Fruit fly (Drosophila melanogaster) whole organism, embryonic: Measurements from ENCODE around the gene CG7715.
A peak's percentile ranks its signal among the peaks of the same experiment; 100 is the strongest.

Experiments used
- ATbp ChIP-seq: fragments of 200-800 bp; sonication (Bioruptor generic); optimal IDR thresholded peaks from 2 replicates; lab custom pipeline; 2017; ENCODE audit warnings: missing biosample characterization, mild to moderate bottlenecking, missing genetic modification characterization, missing genetic modification reagents
- Ada2b ChIP-seq: fragments of 200-800 bp; sonication (Bioruptor generic); IDR thresholded peaks from 2 replicates; pipeline ENCODE4 v1.3.6; 2022; ENCODE audit warnings: missing biosample characterization, missing genetic modification characterization
- Antp ChIP-seq: fragments of 200-800 bp; sonication (Bioruptor generic); optimal IDR thresholded peaks from 3 replicates; lab custom pipeline; 2016; ENCODE audit warnings: missing biosample characterization, missing genetic modification characterization
- BtbVII ChIP-seq: fragments of 200-800 bp; sonication (Bioruptor generic); optimal IDR thresholded peaks from 3 replicates; lab custom pipeline; 2017; ENCODE audit warnings: missing biosample characterization, mild to moderate bottlenecking, missing genetic modification characterization
- CG12299 ChIP-seq: fragments of 200-800 bp; sonication (Bioruptor generic); optimal IDR thresholded peaks from 2 replicates; lab custom pipeline; 2018; ENCODE audit warnings: missing biosample characterization, mild to moderate bottlenecking, missing genetic modification characterization
- CG13296 ChIP-seq: fragments of 200-800 bp; sonication (Bioruptor generic); optimal IDR thresholded peaks from 3 replicates; lab custom pipeline; 2018; ENCODE audit warnings: missing biosample characterization, mild to moderate bottlenecking, missing genetic modification characterization
- CG13424 ChIP-seq: fragments of 200-800 bp; sonication (Bioruptor generic); optimal IDR thresholded peaks from 2 replicates; lab custom pipeline; 2019; ENCODE audit warnings: missing biosample characterization, mild to moderate bottlenecking, missing genetic modification characterization, moderate library complexity
- CG17829 ChIP-seq: fragments of 200-800 bp; optimal IDR thresholded peaks from 2 replicates; lab custom pipeline; 2019; ENCODE audit warnings: missing biosample characterization, mild to moderate bottlenecking, missing genetic modification characterization, moderate library complexity
- CG18599 ChIP-seq: fragments of 200-800 bp; sonication (Bioruptor generic); optimal IDR thresholded peaks from 3 replicates; lab custom pipeline; 2017; ENCODE audit warnings: missing biosample characterization, missing genetic modification characterization, mild to moderate bottlenecking, moderate library complexity, missing genetic modification reagents
- CG2120 ChIP-seq: fragments of 200-800 bp; sonication (Bioruptor generic); optimal IDR thresholded peaks from 3 replicates; lab custom pipeline; 2016; ENCODE audit warnings: missing biosample characterization, missing genetic modification characterization
- CG2889 ChIP-seq: fragments of 200-800 bp; sonication (Bioruptor generic); IDR thresholded peaks from 3 replicates; pipeline ENCODE4 v1.3.6; 2022; ENCODE audit warnings: missing biosample characterization, missing genetic modification characterization
- CG30020 ChIP-seq: fragments of 200-800 bp; optimal IDR thresholded peaks from 2 replicates; lab custom pipeline; 2019; ENCODE audit warnings: missing biosample characterization, mild to moderate bottlenecking, missing genetic modification characterization, moderate library complexity
- CG4328 ChIP-seq: fragments of 200-800 bp; sonication (Bioruptor generic); optimal IDR thresholded peaks from 3 replicates; lab custom pipeline; 2017; ENCODE audit warnings: missing biosample characterization, missing genetic modification reagents, missing genetic modification characterization
- CG4617 ChIP-seq: fragments of 200-800 bp; sonication (Bioruptor generic); optimal IDR thresholded peaks from 3 replicates; lab custom pipeline; 2016; ENCODE audit warnings: missing biosample characterization, missing genetic modification characterization, borderline replicate concordance
- CG5245 ChIP-seq: fragments of 200-800 bp; sonication (Bioruptor generic); optimal IDR thresholded peaks from 3 replicates; lab custom pipeline; 2016; ENCODE audit warnings: missing biosample characterization, missing genetic modification characterization
- CG6654 ChIP-seq: fragments of 200-800 bp; sonication (Bioruptor generic); optimal IDR thresholded peaks from 2 replicates; lab custom pipeline; 2017; ENCODE audit warnings: missing biosample characterization, mild to moderate bottlenecking, missing genetic modification characterization
- CG7928 ChIP-seq: fragments of 200-800 bp; sonication (Bioruptor generic); optimal IDR thresholded peaks from 2 replicates; lab custom pipeline; 2017; ENCODE audit warnings: missing biosample characterization, mild to moderate bottlenecking, missing genetic modification characterization
- CG8281 ChIP-seq: fragments of 200-800 bp; sonication (Bioruptor generic); optimal IDR thresholded peaks from 2 replicates; lab custom pipeline; 2018; ENCODE audit warnings: missing biosample characterization, mild to moderate bottlenecking, missing genetic modification characterization, moderate library complexity
- CG8478 ChIP-seq: fragments of >200 bp; optimal IDR thresholded peaks from 2 replicates; lab custom pipeline; 2018
- D ChIP-seq, 2 experiments: fragments of 200-800 bp in 1 of 2; fragments of >200 bp in 1 of 2; sonication (Bioruptor generic) in 1 of 2; optimal IDR thresholded peaks; 2 replicates in 1 of 2; 3 replicates in 1 of 2; lab custom pipeline; 2017; ENCODE audit warnings: mild to moderate bottlenecking in 1 of 2, missing biosample characterization in 1 of 2, missing genetic modification characterization in 1 of 2, missing genetic modification reagents in 1 of 2
- Max ChIP-seq: fragments of 200-800 bp; sonication (Bioruptor generic); optimal IDR thresholded peaks from 2 replicates; lab custom pipeline; 2016; ENCODE audit warnings: missing biosample characterization, mild to moderate bottlenecking, missing genetic modification characterization
- NC2α ChIP-seq: fragments of 200-800 bp; sonication (Bioruptor generic); optimal IDR thresholded peaks from 2 replicates; lab custom pipeline; 2016; ENCODE audit warnings: missing biosample characterization, missing genetic modification characterization
- Neu2 ChIP-seq: fragments of 200-800 bp; sonication (Bioruptor generic); optimal IDR thresholded peaks from 3 replicates; lab custom pipeline; 2016; ENCODE audit warnings: missing biosample characterization, missing genetic modification characterization, borderline replicate concordance
- Rx ChIP-seq: fragments of 200-800 bp; sonication (Bioruptor generic); IDR thresholded peaks from 2 replicates; pipeline ENCODE4 v1.3.6; 2022; ENCODE audit warnings: missing biosample characterization, missing genetic modification characterization
- Six4 ChIP-seq: fragments of 200-800 bp; sonication (Bioruptor generic); optimal IDR thresholded peaks from 2 replicates; lab custom pipeline; 2016; ENCODE audit warnings: missing biosample characterization, missing genetic modification characterization
- Sox102F ChIP-seq: fragments of 200-800 bp; sonication (Bioruptor generic); optimal IDR thresholded peaks from 2 replicates; lab custom pipeline; 2018; ENCODE audit warnings: missing biosample characterization, mild to moderate bottlenecking, missing genetic modification characterization, moderate library complexity
- Stat92E ChIP-seq, 3 experiments: fragments of >200 bp in 2 of 3; fragments of 200-800 bp in 1 of 3; sonication (Bioruptor generic) in 1 of 3; optimal IDR thresholded peaks; 2 replicates each; lab custom pipeline; 2017 to 2019; ENCODE audit warnings: missing biosample characterization in 3 of 3, missing genetic modification characterization in 3 of 3, mild to moderate bottlenecking in 1 of 3, moderate library complexity in 1 of 3
- cad ChIP-seq: fragments of >200 bp; optimal IDR thresholded peaks from 2 replicates; lab custom pipeline; 2017; ENCODE audit warnings: missing biosample characterization, missing genetic modification characterization
- cas ChIP-seq: fragments of 200-800 bp; sonication (Bioruptor generic); IDR thresholded peaks from 2 replicates; pipeline ENCODE4 v1.3.6; 2022; ENCODE audit warnings: missing biosample characterization, missing genetic modification characterization
- cg ChIP-seq: fragments of 200-800 bp; sonication (Bioruptor generic); optimal IDR thresholded peaks from 3 replicates; lab custom pipeline; 2019; ENCODE audit warnings: missing biosample characterization, mild to moderate bottlenecking, missing genetic modification characterization, moderate library complexity
- ci ChIP-seq: fragments of 200-800 bp; sonication (Bioruptor generic); IDR thresholded peaks from 3 replicates; pipeline ENCODE4 v1.3.6; 2022; ENCODE audit warnings: missing biosample characterization, missing genetic modification characterization
- cwo ChIP-seq: fragments of 200-800 bp; sonication (Bioruptor generic); optimal IDR thresholded peaks from 3 replicates; lab custom pipeline; 2017; ENCODE audit warnings: missing biosample characterization, missing genetic modification characterization, mild to moderate bottlenecking, moderate library complexity, missing genetic modification reagents
- en ChIP-seq: fragments of 200-800 bp; sonication (Bioruptor generic); optimal IDR thresholded peaks from 2 replicates; lab custom pipeline; 2016; ENCODE audit warnings: missing biosample characterization, missing genetic modification characterization
- gsb ChIP-seq: fragments of 200-800 bp; sonication (Bioruptor generic); IDR thresholded peaks from 2 replicates; pipeline ENCODE4 v1.3.6; 2022; ENCODE audit warnings: missing biosample characterization, missing genetic modification characterization
- hkb ChIP-seq, 2 experiments: fragments of 200-800 bp in 1 of 2; fragments of >200 bp in 1 of 2; sonication (Bioruptor generic) in 1 of 2; IDR thresholded peaks in 1 of 2; optimal IDR thresholded peaks in 1 of 2; 2 replicates each; pipeline versions ENCODE4 v1.3.6 to Lab custom; 2017 to 2022; ENCODE audit warnings: missing biosample characterization in 1 of 2, missing genetic modification characterization in 1 of 2
- ind ChIP-seq: fragments of 200-800 bp; sonication (Bioruptor generic); optimal IDR thresholded peaks from 3 replicates; lab custom pipeline; 2016; ENCODE audit warnings: missing biosample characterization, missing genetic modification characterization
- ken ChIP-seq: fragments of 200-800 bp; sonication (Bioruptor generic); IDR thresholded peaks from 3 replicates; pipeline ENCODE4 v1.3.6; 2022; ENCODE audit warnings: missing biosample characterization, missing genetic modification characterization
- kni ChIP-seq: fragments of 200-800 bp; sonication (Bioruptor generic); optimal IDR thresholded peaks from 3 replicates; lab custom pipeline; 2017; ENCODE audit warnings: mild to moderate bottlenecking, missing biosample characterization, missing genetic modification reagents, missing genetic modification characterization
- org-1 ChIP-seq: fragments of 200-800 bp; sonication (Bioruptor generic); optimal IDR thresholded peaks from 2 replicates; lab custom pipeline; 2017; ENCODE audit warnings: missing biosample characterization, missing genetic modification characterization
- pho ChIP-seq: fragments of 200-800 bp; sonication (Bioruptor generic); optimal IDR thresholded peaks from 2 replicates; lab custom pipeline; 2016; ENCODE audit warnings: missing biosample characterization, missing genetic modification characterization
- phol ChIP-seq: fragments of 200-800 bp; sonication (Bioruptor generic); optimal IDR thresholded peaks from 3 replicates; lab custom pipeline; 2018; ENCODE audit warnings: missing biosample characterization, mild to moderate bottlenecking, missing genetic modification characterization, moderate library complexity
- ro ChIP-seq: fragments of 200-800 bp; sonication (Bioruptor generic); IDR thresholded peaks from 2 replicates; pipeline ENCODE4 v1.3.6; 2022; ENCODE audit warnings: missing biosample characterization, missing genetic modification characterization
- tio ChIP-seq: fragments of 200-800 bp; sonication (Bioruptor generic); optimal IDR thresholded peaks from 2 replicates; lab custom pipeline; 2017; ENCODE audit warnings: missing biosample characterization, missing genetic modification characterization, inconsistent platforms
- unc-4 ChIP-seq: fragments of 200-800 bp; sonication (Bioruptor generic); IDR thresholded peaks from 2 replicates; pipeline ENCODE4 v1.3.6; 2022; ENCODE audit warnings: missing biosample characterization, missing genetic modification characterization; ENCODE audit not compliant: partially characterized antibody
- unpg ChIP-seq: fragments of 200-800 bp; sonication (Bioruptor generic); optimal IDR thresholded peaks from 3 replicates; lab custom pipeline; 2018; ENCODE audit warnings: missing biosample characterization, mild to moderate bottlenecking, missing genetic modification characterization, moderate library complexity
- vnd ChIP-seq: fragments of 200-800 bp; sonication (Bioruptor generic); IDR thresholded peaks from 3 replicates; pipeline ENCODE4 v1.3.6; 2022; ENCODE audit warnings: missing biosample characterization, missing genetic modification characterization; ENCODE audit not compliant: partially characterized antibody
- vvl ChIP-seq: fragments of 200-800 bp; sonication (Bioruptor generic); IDR thresholded peaks from 2 replicates; pipeline ENCODE4 v1.3.6; 2022; ENCODE audit warnings: missing biosample characterization, missing genetic modification characterization
- zen2 ChIP-seq: fragments of 200-800 bp; sonication (Bioruptor generic); IDR thresholded peaks from 3 replicates; pipeline ENCODE4 v1.3.6; 2022; ENCODE audit warnings: missing biosample characterization, missing genetic modification characterization; ENCODE audit not compliant: partially characterized antibody

CG7715 gene

DNA sequence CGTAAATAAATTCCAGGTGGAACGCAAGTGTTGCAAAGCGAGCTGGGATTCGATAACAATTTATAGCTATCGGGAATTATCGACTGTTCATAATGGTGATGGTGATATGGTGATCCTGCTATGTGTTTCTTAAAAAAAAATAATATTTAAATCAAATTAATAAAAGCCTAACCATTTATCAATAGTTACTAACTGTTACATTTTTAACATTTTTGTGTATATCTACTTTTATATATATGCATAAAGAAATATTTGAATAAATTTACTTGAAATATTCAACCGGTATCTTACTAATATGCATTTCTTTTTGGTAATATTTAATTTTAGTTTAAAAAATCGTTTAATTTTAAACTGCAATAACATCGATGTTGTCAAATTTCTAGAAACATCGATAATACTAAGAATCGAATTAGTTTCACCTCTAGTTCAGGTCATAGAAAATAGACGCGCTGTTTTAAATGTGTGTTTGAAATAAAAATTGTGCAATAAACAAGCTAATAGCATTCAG, 17.7 kb upstream of the CG7715 start, which contains the start of the genes PGS1 and gwl (continued):
- TF ChIP-seq CG5245 (peak; percentile 31), D (optimal IDR thresholded peaks at IDR 0.05; lab: Kevin White, UChicago) (no peak), D (GFP tag; optimal IDR thresholded peaks at IDR 0.05; lab: Kevin White, UChicago) (peak; percentile 1), Rx (GFP tag; lab: Robert Waterston, UW) (peak; percentile 46; the same call in 1 of the 2 replicates), unc-4 (GFP tag; lab: Robert Waterston, UW) (peak; percentile 69), phol (peak; percentile 86), pho (GFP tag; lab: Kevin White, UChicago) (peak; percentile 68), CG7928 (GFP tag; lab: Kevin White, UChicago) (no peak), NC2α (GFP tag; lab: Kevin White, UChicago) (no peak), Antp (GFP tag; lab: Kevin White, UChicago) (peak; percentile 13), unpg (GFP tag; lab: Kevin White, UChicago) (no peak), vnd (0 out of 3 replicates have a peak, but pooled peaks have one; percentile 35), CG4328 (GFP tag; lab: Kevin White, UChicago) (peak; percentile 52), ro (GFP tag; lab: Robert Waterston, UW) (peak; percentile 58; the same call in 1 of the 2 replicates), CG6654 (GFP tag; lab: Kevin White, UChicago) (no peak), CG13296 (GFP tag; lab: Kevin White, UChicago) (peak; percentile 45), kni (GFP tag; lab: Kevin White, UChicago) (no peak), ken (GFP tag; lab: Robert Waterston, UW) (peak; percentile 53; the same call in 2 of the 3 replicates), gsb (GFP tag; lab: Robert Waterston, UW) (peak; percentile 41; the same call in 1 of the 2 replicates), CG18599 (GFP tag; lab: Kevin White, UChicago) (no peak), CG8281 (tag; lab: Kevin White, UChicago) (no peak), Neu2 (GFP tag; lab: Kevin White, UChicago) (no peak), ci (0 out of 3 replicates have a peak, but pooled peaks have one; percentile 37), CG2120 (peak; percentile 84), CG30020 (tag; lab: Kevin White, UChicago) (peak; percentile 67), cg (GFP tag; lab: Kevin White, UChicago) (no peak), org-1 (no peak), Sox102F (GFP tag; lab: Kevin White, UChicago) (peak; percentile 85), BtbVII (GFP tag; lab: Kevin White, UChicago) (no peak), CG8478 (lab: Kevin White, UChicago) (no peak), cwo (peak; percentile 35), Stat92E (GFP tag; optimal IDR thresholded peaks at IDR 0.05; lab: Kevin White, UChicago) (no peak), hkb (optimal IDR thresholded peaks at IDR 0.05; lab: Kevin White, UChicago) (no peak), hkb (GFP tag; IDR thresholded peaks at IDR 0.05; lab: Robert Waterston, UW) (peak; percentile 65), en (GFP tag; lab: Kevin White, UChicago) (no peak), tio (no peak), Max (GFP tag; lab: Kevin White, UChicago) (peak; percentile 56), CG13424 (peak; percentile 81), cas (GFP tag; lab: Robert Waterston, UW) (peak; percentile 73), CG2889 (GFP tag; lab: Robert Waterston, UW) (peak; percentile 58; the same call in 1 of the 3 replicates), CG12299 (peak; percentile 67), CG4617 (GFP tag; lab: Kevin White, UChicago) (peak; percentile 39), Six4 (peak; percentile 52), zen2 (GFP tag; lab: Robert Waterston, UW) (no peak), ind (GFP tag; lab: Kevin White, UChicago) (peak; percentile 83), vvl (GFP tag; lab: Robert Waterston, UW) (peak; percentile 87), CG17829 (peak; percentile 67), ATbp (GFP tag; lab: Kevin White, UChicago) (no peak), cad (GFP tag; lab: Kevin White, UChicago) (no peak), Ada2b (GFP tag; lab: Robert Waterston, UW) (peak; percentile 63; the same call in 1 of the 2 replicates)
